Fruit fly (Drosophila melanogaster) whole organism, prepupa: ENCODE results near the gene CG7530.

ENCODE experiments used
- Blimp-1 ChIP-seq: fragments of 200-800 bp; sonication (Bioruptor generic); optimal IDR thresholded peaks from 3 replicates; lab custom pipeline; 2017; ENCODE audit warnings: missing biosample characterization, missing genetic modification characterization, mild to moderate bottlenecking, moderate library complexity, missing genetic modification reagents
- CG10631 ChIP-seq: fragments of 200-800 bp; sonication (Bioruptor generic); optimal IDR thresholded peaks from 2 replicates; lab custom pipeline; 2016; ENCODE audit warnings: missing biosample characterization, missing genetic modification characterization
- CG10669 ChIP-seq: fragments of 200-800 bp; sonication (Bioruptor generic); optimal IDR thresholded peaks from 3 replicates; lab custom pipeline; 2018; ENCODE audit warnings: missing biosample characterization, mild to moderate bottlenecking, missing genetic modification characterization, moderate library complexity
- CG11294 ChIP-seq: fragments of 200-800 bp; sonication (Bioruptor generic); IDR thresholded peaks from 2 replicates; pipeline ENCODE4 v1.3.6; 2022; ENCODE audit warnings: missing biosample characterization, missing genetic modification characterization
- CG11762 ChIP-seq: fragments of 200-800 bp; sonication (Bioruptor generic); optimal IDR thresholded peaks from 3 replicates; lab custom pipeline; 2016; ENCODE audit warnings: missing biosample characterization, missing genetic modification characterization; ENCODE audit not compliant: insufficient read depth
- CG15336 ChIP-seq: fragments of 200-800 bp; sonication (Bioruptor generic); IDR thresholded peaks from 2 replicates; pipeline ENCODE4 v1.3.6; 2022; ENCODE audit warnings: missing biosample characterization, missing genetic modification characterization
- CG1621 ChIP-seq: fragments of 200-800 bp; sonication (Bioruptor generic); optimal IDR thresholded peaks from 3 replicates; lab custom pipeline; 2018; ENCODE audit warnings: missing biosample characterization, mild to moderate bottlenecking, missing genetic modification characterization
- CG16779 ChIP-seq: fragments of 200-800 bp; sonication (Bioruptor generic); optimal IDR thresholded peaks from 3 replicates; lab custom pipeline; 2017; ENCODE audit warnings: missing biosample characterization, mild to moderate bottlenecking, missing genetic modification characterization
- CG3032 ChIP-seq: fragments of 200-800 bp; optimal IDR thresholded peaks from 2 replicates; lab custom pipeline; 2019; ENCODE audit warnings: missing biosample characterization, mild to moderate bottlenecking, missing genetic modification characterization, moderate library complexity
- CG31627 ChIP-seq: fragments of 200-800 bp; sonication (Bioruptor generic); optimal IDR thresholded peaks from 3 replicates; lab custom pipeline; 2016; ENCODE audit warnings: missing biosample characterization, missing genetic modification characterization
- CG32006 ChIP-seq: fragments of 200-800 bp; sonication (Bioruptor generic); optimal IDR thresholded peaks from 3 replicates; lab custom pipeline; 2017; ENCODE audit warnings: missing biosample characterization, mild to moderate bottlenecking, missing genetic modification characterization
- CG34406 ChIP-seq: fragments of 200-800 bp; sonication (Bioruptor generic); optimal IDR thresholded peaks from 3 replicates; lab custom pipeline; 2016; ENCODE audit warnings: missing biosample characterization, missing genetic modification characterization
- CG6163 ChIP-seq: fragments of 200-800 bp; sonication (Bioruptor generic); IDR thresholded peaks from 3 replicates; pipeline ENCODE4 v1.3.6; 2022; ENCODE audit warnings: missing biosample characterization, missing genetic modification characterization
- CG6276 ChIP-seq: fragments of 200-800 bp; sonication (Bioruptor generic); optimal IDR thresholded peaks from 2 replicates; lab custom pipeline; 2017; ENCODE audit warnings: missing biosample characterization, mild to moderate bottlenecking, missing genetic modification characterization
- CG6792 ChIP-seq: fragments of 200-800 bp; sonication (Bioruptor generic); optimal IDR thresholded peaks from 3 replicates; lab custom pipeline; 2016; ENCODE audit warnings: missing biosample characterization, missing genetic modification characterization
- CG6808 ChIP-seq: fragments of 200-800 bp; sonication (Bioruptor generic); optimal IDR thresholded peaks from 3 replicates; lab custom pipeline; 2017; ENCODE audit warnings: missing biosample characterization, missing genetic modification characterization, mild to moderate bottlenecking, moderate library complexity, missing genetic modification reagents
- CG6854 ChIP-seq: fragments of 200-800 bp; sonication (Bioruptor generic); optimal IDR thresholded peaks from 2 replicates; lab custom pipeline; 2017; ENCODE audit warnings: missing biosample characterization, mild to moderate bottlenecking, missing genetic modification characterization
- CG7368 ChIP-seq: fragments of 200-800 bp; sonication (Bioruptor generic); optimal IDR thresholded peaks from 3 replicates; lab custom pipeline; 2016; ENCODE audit warnings: missing biosample characterization, missing genetic modification characterization
- CG8119 ChIP-seq: fragments of 200-800 bp; sonication (Bioruptor generic); IDR thresholded peaks from 3 replicates; pipeline ENCODE4 v1.3.6; 2022; ENCODE audit warnings: missing biosample characterization, missing genetic modification characterization
- CG8319 ChIP-seq: fragments of 200-800 bp; sonication (Bioruptor generic); optimal IDR thresholded peaks from 3 replicates; lab custom pipeline; 2016; ENCODE audit warnings: missing biosample characterization, missing genetic modification characterization
- CG9139 ChIP-seq: fragments of 200-800 bp; sonication (Bioruptor generic); optimal IDR thresholded peaks from 3 replicates; lab custom pipeline; 2017; ENCODE audit warnings: missing biosample characterization, mild to moderate bottlenecking, missing genetic modification characterization
- Eip75B ChIP-seq: fragments of 200-800 bp; sonication (Bioruptor generic); optimal IDR thresholded peaks from 3 replicates; lab custom pipeline; 2016; ENCODE audit warnings: missing biosample characterization, missing genetic modification characterization
- Eip93F ChIP-seq: fragments of 200-800 bp; sonication (Bioruptor generic); optimal IDR thresholded peaks from 2 replicates; lab custom pipeline; 2016; ENCODE audit warnings: missing biosample characterization, mild to moderate bottlenecking, missing genetic modification characterization
- Ets21C ChIP-seq: fragments of 200-800 bp; sonication (Bioruptor generic); optimal IDR thresholded peaks from 3 replicates; lab custom pipeline; 2016; ENCODE audit warnings: missing biosample characterization, missing genetic modification characterization
- Ets96B ChIP-seq: fragments of 200-800 bp; optimal IDR thresholded peaks from 2 replicates; lab custom pipeline; 2019; ENCODE audit warnings: missing biosample characterization, mild to moderate bottlenecking, missing genetic modification characterization, moderate library complexity
- Gug ChIP-seq: fragments of 200-800 bp; sonication (Bioruptor generic); IDR thresholded peaks from 2 replicates; pipeline ENCODE4 v1.3.6; 2022; ENCODE audit warnings: missing biosample characterization, missing genetic modification characterization
- Hr38 ChIP-seq: sonication (Bioruptor generic); optimal IDR thresholded peaks from 2 replicates; lab custom pipeline; 2016; ENCODE audit warnings: missing biosample characterization, missing genetic modification characterization
- Hr39 ChIP-seq: fragments of 200-800 bp; sonication (Bioruptor generic); optimal IDR thresholded peaks from 2 replicates; lab custom pipeline; 2016; ENCODE audit warnings: missing biosample characterization, missing genetic modification characterization
- Hr4 ChIP-seq: fragments of 200-800 bp; sonication (Bioruptor generic); optimal IDR thresholded peaks from 3 replicates; lab custom pipeline; 2016; ENCODE audit warnings: missing biosample characterization, missing genetic modification characterization
- Lpt ChIP-seq: fragments of 200-800 bp; sonication (Bioruptor generic); optimal IDR thresholded peaks from 3 replicates; lab custom pipeline; 2016; ENCODE audit warnings: missing biosample characterization, missing genetic modification characterization
- Met ChIP-seq: fragments of 200-800 bp; sonication (Bioruptor generic); optimal IDR thresholded peaks from 3 replicates; lab custom pipeline; 2016; ENCODE audit warnings: missing biosample characterization, missing genetic modification characterization
- OdsH ChIP-seq: fragments of 200-800 bp; sonication (Bioruptor generic); optimal IDR thresholded peaks from 3 replicates; lab custom pipeline; 2016; ENCODE audit warnings: missing biosample characterization, missing genetic modification characterization
- Smox ChIP-seq: fragments of 200-800 bp; sonication (Bioruptor generic); optimal IDR thresholded peaks from 3 replicates; lab custom pipeline; 2016; ENCODE audit warnings: missing biosample characterization, missing genetic modification characterization
- Sox102F ChIP-seq: fragments of 200-800 bp; sonication (Bioruptor generic); optimal IDR thresholded peaks from 2 replicates; lab custom pipeline; 2016; ENCODE audit warnings: missing biosample characterization, mild to moderate bottlenecking, missing genetic modification characterization
- Sox14 ChIP-seq: fragments of 200-800 bp; sonication (Bioruptor generic); optimal IDR thresholded peaks from 3 replicates; lab custom pipeline; 2016; ENCODE audit warnings: missing biosample characterization, missing genetic modification characterization
- Sox15 ChIP-seq: fragments of 200-800 bp; sonication (Bioruptor generic); optimal IDR thresholded peaks from 3 replicates; lab custom pipeline; 2016; ENCODE audit warnings: missing biosample characterization, missing genetic modification characterization
- achi ChIP-seq: fragments of 200-800 bp; sonication (Bioruptor generic); optimal IDR thresholded peaks from 3 replicates; lab custom pipeline; 2016; ENCODE audit warnings: missing biosample characterization, missing genetic modification characterization
- cyc ChIP-seq: fragments of 200-800 bp; sonication (Bioruptor generic); optimal IDR thresholded peaks from 3 replicates; lab custom pipeline; 2016; ENCODE audit warnings: missing biosample characterization, missing genetic modification characterization
- dac ChIP-seq: fragments of 200-800 bp; sonication (Bioruptor generic); optimal IDR thresholded peaks from 2 replicates; lab custom pipeline; 2017; ENCODE audit warnings: missing biosample characterization, mild to moderate bottlenecking, missing genetic modification characterization
- dsx ChIP-seq: fragments of 200-800 bp; optimal IDR thresholded peaks from 3 replicates; lab custom pipeline; 2019; ENCODE audit warnings: missing biosample characterization, mild to moderate bottlenecking, missing genetic modification characterization, moderate library complexity; ENCODE audit not compliant: poor library complexity, severe bottlenecking
- eg ChIP-seq: fragments of 200-800 bp; sonication (Bioruptor generic); IDR thresholded peaks from 3 replicates; pipeline ENCODE4 v1.3.6; 2022; ENCODE audit warnings: missing biosample characterization, missing genetic modification characterization
- esn ChIP-seq: fragments of 200-800 bp; sonication (Bioruptor generic); optimal IDR thresholded peaks from 2 replicates; lab custom pipeline; 2016; ENCODE audit warnings: missing biosample characterization, mild to moderate bottlenecking, missing genetic modification characterization, moderate library complexity
- fd59A ChIP-seq: fragments of 200-800 bp; sonication (Bioruptor generic); optimal IDR thresholded peaks from 2 replicates; lab custom pipeline; 2017; ENCODE audit warnings: missing biosample characterization, mild to moderate bottlenecking, missing genetic modification characterization, missing genetic modification reagents
- fd85E ChIP-seq: fragments of 200-800 bp; sonication (Bioruptor generic); optimal IDR thresholded peaks from 3 replicates; lab custom pipeline; 2016; ENCODE audit warnings: missing biosample characterization, missing genetic modification characterization
- net ChIP-seq: fragments of 200-800 bp; sonication (Bioruptor generic); optimal IDR thresholded peaks from 3 replicates; lab custom pipeline; 2016; ENCODE audit warnings: missing biosample characterization, missing genetic modification characterization
- pdm3 ChIP-seq: fragments of 200-800 bp; sonication (Bioruptor generic); optimal IDR thresholded peaks from 3 replicates; lab custom pipeline; 2016; ENCODE audit warnings: missing biosample characterization, missing genetic modification characterization
- salr ChIP-seq, 2 experiments: fragments of 200-800 bp; sonication (Bioruptor generic); optimal IDR thresholded peaks; 3 replicates each; lab custom pipeline; 2016 to 2018; ENCODE audit warnings: missing biosample characterization in 2 of 2, missing genetic modification characterization in 2 of 2, mild to moderate bottlenecking in 1 of 2
- spab ChIP-seq: fragments of 200-800 bp; sonication (Bioruptor generic); optimal IDR thresholded peaks from 2 replicates; lab custom pipeline; 2017; ENCODE audit warnings: missing biosample characterization, mild to moderate bottlenecking, missing genetic modification characterization, missing genetic modification reagents
- svp ChIP-seq: fragments of 200-800 bp; sonication (Bioruptor generic); peaks from one replicate; lab custom pipeline; 2016; ENCODE audit warnings: missing biosample characterization, missing genetic modification characterization
- topi ChIP-seq: fragments of 200-800 bp; sonication (Bioruptor generic); optimal IDR thresholded peaks from 3 replicates; lab custom pipeline; 2016; ENCODE audit warnings: missing biosample characterization, missing genetic modification characterization
- vri ChIP-seq: fragments of 200-800 bp; sonication (Bioruptor generic); optimal IDR thresholded peaks from 3 replicates; lab custom pipeline; 2016; ENCODE audit warnings: missing biosample characterization, mild to moderate bottlenecking, missing genetic modification characterization

CG7530 gene

DNA sequence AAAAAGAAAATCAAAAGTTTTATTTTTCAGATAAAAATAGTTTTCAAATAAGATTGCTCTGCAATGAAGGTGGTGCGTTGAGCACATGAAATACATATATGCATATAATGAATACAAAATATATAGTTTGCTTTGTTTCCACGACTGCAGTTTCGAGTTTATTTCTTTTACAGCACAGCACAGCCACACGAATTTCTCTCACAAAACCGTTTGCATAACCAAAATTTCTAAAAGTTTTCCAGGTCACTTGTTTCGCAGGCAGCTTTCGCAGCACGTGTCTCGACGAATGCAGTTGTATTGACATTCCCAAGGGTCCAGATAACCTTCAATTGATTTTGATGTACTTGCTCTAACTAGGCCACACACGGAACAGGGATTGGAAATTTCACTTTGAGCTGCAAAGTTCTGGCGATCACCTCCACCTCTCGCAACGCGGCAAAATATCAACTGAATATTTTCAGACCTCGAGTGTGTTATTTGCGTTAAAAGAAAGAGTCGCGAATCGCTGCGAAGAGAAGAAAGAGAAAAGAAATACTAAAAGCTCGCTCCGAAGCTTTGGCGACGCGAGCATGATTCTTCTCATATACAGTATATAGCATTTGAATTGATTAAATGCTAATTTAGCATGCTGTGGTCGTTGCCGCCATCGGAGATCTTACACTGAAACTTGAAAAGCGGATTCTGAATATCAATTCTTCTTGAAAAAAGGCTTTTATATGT lies at the start of gene CG7530:
Gene CG7530 (minus strand): TSS at position 449 of the 720 bp plus-strand sequence.
- peak; percentile 7 for TF ChIP-seq CG31627 (GFP tag; lab: Kevin White, UChicago)
- peak; percentile 1 for TF ChIP-seq CG34406
- peak; percentile 23 for TF ChIP-seq Hr4 (GFP tag; lab: Kevin White, UChicago)
- no peak for TF ChIP-seq Ets21C (GFP tag; lab: Kevin White, UChicago)
- no peak for TF ChIP-seq Sox15 (GFP tag; lab: Kevin White, UChicago)
- peak; percentile 32 for TF ChIP-seq CG8319 (GFP tag; lab: Kevin White, UChicago)
- TF ChIP-seq salr (GFP tag; optimal IDR thresholded peaks at IDR 0.05; lab: Kevin White, UChicago) = no peak
- TF ChIP-seq esn (GFP tag; lab: Kevin White, UChicago) = no peak
- peak; percentile 6 for TF ChIP-seq CG6792 (GFP tag; lab: Kevin White, UChicago)
- no peak for TF ChIP-seq fd85E (GFP tag; lab: Kevin White, UChicago)
- TF ChIP-seq CG10631 (GFP tag; lab: Kevin White, UChicago) = no peak
- no peak for TF ChIP-seq CG6854
- no peak for TF ChIP-seq CG11294
- no peak for TF ChIP-seq CG10669 (GFP tag; lab: Kevin White, UChicago)
- peak; percentile 22 for TF ChIP-seq Lpt (GFP tag; lab: Kevin White, UChicago)
- peak; percentile 4 for TF ChIP-seq CG11762 (GFP tag; lab: Kevin White, UChicago)
- no peak for TF ChIP-seq dac (GFP tag; lab: Kevin White, UChicago)
- peak; percentile 40 for TF ChIP-seq OdsH (GFP tag; lab: Kevin White, UChicago)
- TF ChIP-seq Blimp-1 (GFP tag; lab: Kevin White, UChicago) = no peak
- peak; percentile 11 for TF ChIP-seq CG7368 (GFP tag; lab: Kevin White, UChicago)
- TF ChIP-seq Eip93F (GFP tag; lab: Kevin White, UChicago) = no peak
- TF ChIP-seq vri (GFP tag; lab: Kevin White, UChicago) = peak; percentile 33
- TF ChIP-seq CG1621 = no peak
- TF ChIP-seq CG16779 (tag; lab: Kevin White, UChicago) = peak; percentile 28
- TF ChIP-seq CG32006 = peak; percentile 14
- TF ChIP-seq cyc (GFP tag; lab: Kevin White, UChicago) = peak; percentile 33
- peak; percentile 50 for TF ChIP-seq Sox14
- TF ChIP-seq Ets96B (tag; lab: Kevin White, UChicago) = no peak
- no peak for TF ChIP-seq dsx (GFP tag; lab: Kevin White, UChicago)
- TF ChIP-seq CG3032 (tag; lab: Kevin White, UChicago) = no peak
- peak; percentile 58; the same call in 2 of the 3 replicates for TF ChIP-seq CG6163 (GFP tag; lab: Robert Waterston, UW)
- 0 out of 2 replicates have a peak, but pooled peaks have one; percentile 56 for TF ChIP-seq CG15336
- no peak for TF ChIP-seq Gug (GFP tag; lab: Robert Waterston, UW)
- TF ChIP-seq Met (GFP tag; lab: Kevin White, UChicago) = peak; percentile 20
- TF ChIP-seq Smox (GFP tag; lab: Kevin White, UChicago) = no peak
- peak; percentile 30 for TF ChIP-seq Eip75B (GFP tag; lab: Kevin White, UChicago)
- TF ChIP-seq CG9139 (GFP tag; lab: Kevin White, UChicago) = no peak
- no peak for TF ChIP-seq CG6808 (GFP tag; lab: Kevin White, UChicago)
- no peak for TF ChIP-seq Sox102F (GFP tag; lab: Kevin White, UChicago)
- no peak for TF ChIP-seq net (GFP tag; lab: Kevin White, UChicago)
- peak; percentile 7 for TF ChIP-seq spab (GFP tag; lab: Kevin White, UChicago)
- TF ChIP-seq pdm3 (GFP tag; lab: Kevin White, UChicago) = peak; percentile 8
- 0 out of 3 replicates have a peak, but pooled peaks have one; percentile 21 for TF ChIP-seq CG8119
- TF ChIP-seq topi = peak; percentile 51
- no peak for TF ChIP-seq achi (GFP tag; lab: Kevin White, UChicago)
- peak; percentile 4 for TF ChIP-seq Hr39
- peak; percentile 66; the same call in 1 of the 3 replicates for TF ChIP-seq eg
- TF ChIP-seq CG6276 (GFP tag; lab: Kevin White, UChicago) = peak; percentile 55
- TF ChIP-seq Hr38 (GFP tag; lab: Kevin White, UChicago) = no peak
- TF ChIP-seq fd59A (GFP tag; lab: Kevin White, UChicago) = no peak
- peak; percentile 82 for TF ChIP-seq svp (GFP tag; lab: Kevin White, UChicago)
